Worm (Caenorhabditis elegans) whole organism, L1 larva: ENCODE results near the gene F54F2.6.

Source experiments
- C04F5.9 ChIP-seq: sonication (generic microtip); optimal IDR thresholded peaks from 2 replicates; lab custom pipeline; 2016; ENCODE audit warnings: missing genetic modification characterization, missing compliant biosample characterization
- C16A3.4 ChIP-seq: fragments of 150-350 bp; optimal IDR thresholded peaks from 2 replicates; lab custom pipeline; 2014; ENCODE audit warnings: missing biosample characterization, missing genetic modification characterization
- F16B12.6 ChIP-seq: fragments of 150-350 bp; optimal IDR thresholded peaks from 2 replicates; lab custom pipeline; 2014; ENCODE audit warnings: missing biosample characterization, missing genetic modification characterization
- aha-1 ChIP-seq: fragments of 150-350 bp; optimal IDR thresholded peaks from 2 replicates; lab custom pipeline; 2014; ENCODE audit warnings: missing biosample characterization, missing genetic modification characterization
- alr-1 ChIP-seq: fragments of 200-800 bp; sonication (Bioruptor generic); optimal IDR thresholded peaks from 2 replicates; lab custom pipeline; 2018; ENCODE audit warnings: borderline replicate concordance, mild to moderate bottlenecking, missing genetic modification characterization, missing compliant biosample characterization
- aly-2 ChIP-seq: fragments of 150-350 bp; optimal IDR thresholded peaks from 2 replicates; lab custom pipeline; 2014; ENCODE audit warnings: missing biosample characterization, missing genetic modification characterization
- ama-1 ChIP-seq: fragments of 150-350 bp; optimal IDR thresholded peaks from 2 replicates; lab custom pipeline; 2014
- blmp-1 ChIP-seq: fragments of 150-350 bp; optimal IDR thresholded peaks from 2 replicates; lab custom pipeline; 2014; ENCODE audit warnings: missing biosample characterization, missing genetic modification characterization
- ceh-63 ChIP-seq: fragments of 200-800 bp; sonication (Bioruptor generic); optimal IDR thresholded peaks from 2 replicates; lab custom pipeline; 2018; ENCODE audit warnings: mild to moderate bottlenecking, missing genetic modification characterization, missing compliant biosample characterization
- ces-1 ChIP-seq: fragments of 150-350 bp; optimal IDR thresholded peaks from 2 replicates; lab custom pipeline; 2014; ENCODE audit warnings: missing biosample characterization, missing genetic modification reagents, missing genetic modification characterization
- dpl-1 ChIP-seq, 3 experiments: fragments of 150-350 bp in 2 of 3; sonication (generic microtip) in 1 of 3; optimal IDR thresholded peaks; 2 replicates each; lab custom pipeline; 2014 to 2017; ENCODE audit warnings: missing biosample characterization in 3 of 3, missing genetic modification characterization in 3 of 3, missing genetic modification reagents in 3 of 3
- dsc-1 ChIP-seq: sonication (generic microtip); optimal IDR thresholded peaks from 2 replicates; lab custom pipeline; 2016; ENCODE audit warnings: mild to moderate bottlenecking, missing genetic modification characterization, missing compliant biosample characterization
- efl-1 ChIP-seq, 4 experiments: fragments of 150-350 bp; optimal IDR thresholded peaks in 3 of 4; peaks in 1 of 4; 1 replicate in 1 of 4; 2 replicates in 3 of 4; lab custom pipeline; 2014; ENCODE audit warnings: missing biosample characterization in 2 of 4, missing genetic modification characterization in 2 of 4, missing genetic modification reagents in 2 of 4
- elt-2 ChIP-seq: sonication (generic microtip); optimal IDR thresholded peaks from 2 replicates; lab custom pipeline; 2016; ENCODE audit warnings: missing genetic modification characterization, mild to moderate bottlenecking, inconsistent platforms, missing compliant biosample characterization, missing genetic modification reagents
- ets-5 ChIP-seq: fragments of 200-800 bp; sonication (Bioruptor generic); IDR thresholded peaks from 2 replicates; pipeline ENCODE4 v1.3.6; 2022; ENCODE audit warnings: missing genetic modification characterization, missing compliant biosample characterization
- fkh-4 ChIP-seq: sonication (generic microtip); optimal IDR thresholded peaks from 2 replicates; lab custom pipeline; 2016; ENCODE audit warnings: missing compliant biosample characterization, missing genetic modification characterization, borderline replicate concordance
- jun-1 ChIP-seq: fragments of 150-350 bp; optimal IDR thresholded peaks from 2 replicates; lab custom pipeline; 2014; ENCODE audit warnings: missing biosample characterization, missing genetic modification reagents, missing genetic modification characterization
- lin-13 ChIP-seq: fragments of 150-350 bp; optimal IDR thresholded peaks from 2 replicates; lab custom pipeline; 2014; ENCODE audit warnings: missing biosample characterization, missing genetic modification reagents, missing genetic modification characterization
- lin-35 ChIP-seq, 2 experiments: fragments of 150-350 bp; optimal IDR thresholded peaks; 2 replicates each; lab custom pipeline; 2014; ENCODE audit warnings: missing biosample characterization in 2 of 2, missing genetic modification characterization in 2 of 2, missing genetic modification reagents in 2 of 2
- lin-39 ChIP-seq: fragments of 150-350 bp; optimal IDR thresholded peaks from 2 replicates; lab custom pipeline; 2014; ENCODE audit warnings: missing biosample characterization, missing genetic modification reagents, missing genetic modification characterization
- lir-3 ChIP-seq: sonication (generic microtip); optimal IDR thresholded peaks from 2 replicates; lab custom pipeline; 2016; ENCODE audit warnings: mild to moderate bottlenecking, missing genetic modification characterization, moderate library complexity, missing compliant biosample characterization; ENCODE audit not compliant: poor library complexity
- lsy-2 ChIP-seq, 2 experiments: fragments of 150-350 bp; optimal IDR thresholded peaks; 2 replicates each; lab custom pipeline; 2014; ENCODE audit warnings: missing biosample characterization in 2 of 2, missing genetic modification characterization in 2 of 2
- mab-9 ChIP-seq: fragments of 200-800 bp; sonication (Bioruptor generic); IDR thresholded peaks from 2 replicates; pipeline ENCODE4 v1.3.6; 2022; ENCODE audit warnings: missing genetic modification reagents, missing genetic modification characterization, missing compliant biosample characterization
- mep-1 ChIP-seq: fragments of 150-350 bp; optimal IDR thresholded peaks from 2 replicates; lab custom pipeline; 2014; ENCODE audit warnings: missing biosample characterization, missing genetic modification characterization
- nhr-19 ChIP-seq: fragments of 200-800 bp; sonication (Bioruptor generic); conservative IDR thresholded peaks from 2 replicates; pipeline ENCODE4 v1.3.6; 2022; ENCODE audit warnings: missing genetic modification characterization, missing compliant biosample characterization
- nhr-28 ChIP-seq: fragments of 150-350 bp; optimal IDR thresholded peaks from 2 replicates; lab custom pipeline; 2014; ENCODE audit warnings: missing biosample characterization, missing genetic modification characterization
- nhr-47 ChIP-seq: sonication (generic microtip); optimal IDR thresholded peaks from 2 replicates; lab custom pipeline; 2016; ENCODE audit warnings: mild to moderate bottlenecking, missing genetic modification characterization, moderate library complexity, missing compliant biosample characterization
- nhr-71 ChIP-seq: sonication (generic microtip); optimal IDR thresholded peaks from 2 replicates; lab custom pipeline; 2016; ENCODE audit warnings: mild to moderate bottlenecking, missing genetic modification characterization, moderate library complexity, missing compliant biosample characterization
- nhr-76 ChIP-seq: sonication (generic microtip); optimal IDR thresholded peaks from 2 replicates; lab custom pipeline; 2017; ENCODE audit warnings: missing biosample characterization, missing genetic modification characterization
- nhr-77 ChIP-seq: fragments of 150-350 bp; optimal IDR thresholded peaks from 2 replicates; lab custom pipeline; 2014; ENCODE audit warnings: missing biosample characterization, missing genetic modification characterization
- nhr-84 ChIP-seq: sonication (generic microtip); optimal IDR thresholded peaks from 2 replicates; lab custom pipeline; 2017; ENCODE audit warnings: missing biosample characterization, missing genetic modification characterization
- nhr-85 ChIP-seq: sonication (generic microtip); peaks from one replicate; lab custom pipeline; 2016; ENCODE audit warnings: missing genetic modification characterization, inconsistent platforms, missing compliant biosample characterization
- pag-3 ChIP-seq: sonication (generic microtip); optimal IDR thresholded peaks from 2 replicates; lab custom pipeline; 2017; ENCODE audit warnings: missing genetic modification characterization, mild to moderate bottlenecking, missing compliant biosample characterization, antibody characterized with exemption, borderline replicate concordance; ENCODE audit not compliant: insufficient read depth
- pax-3 ChIP-seq: fragments of 200-800 bp; sonication (Bioruptor generic); optimal IDR thresholded peaks from 2 replicates; lab custom pipeline; 2018; ENCODE audit warnings: mild to moderate bottlenecking, missing genetic modification characterization, moderate library complexity, missing compliant biosample characterization
- pqm-1 ChIP-seq: sonication (generic microtip); optimal IDR thresholded peaks from 3 replicates; lab custom pipeline; 2017; ENCODE audit warnings: missing biosample characterization, missing genetic modification characterization
- rnt-1 ChIP-seq: sonication (generic microtip); optimal IDR thresholded peaks from 2 replicates; lab custom pipeline; 2016; ENCODE audit warnings: mild to moderate bottlenecking, missing genetic modification characterization, moderate library complexity, missing compliant biosample characterization
- snpc-4 ChIP-seq: fragments of 150-350 bp; optimal IDR thresholded peaks from 2 replicates; lab custom pipeline; 2014; ENCODE audit warnings: missing biosample characterization, missing genetic modification characterization
- sox-4 ChIP-seq: sonication (generic microtip); optimal IDR thresholded peaks from 2 replicates; lab custom pipeline; 2016; ENCODE audit warnings: missing genetic modification characterization, missing compliant biosample characterization
- sup-37 ChIP-seq: fragments of 200-800 bp; sonication (Bioruptor generic); optimal IDR thresholded peaks from 2 replicates; lab custom pipeline; 2018; ENCODE audit warnings: mild to moderate bottlenecking, missing genetic modification characterization, missing compliant biosample characterization
- tbx-2 ChIP-seq: sonication (generic microtip); optimal IDR thresholded peaks from 2 replicates; lab custom pipeline; 2016; ENCODE audit warnings: missing genetic modification characterization, missing compliant biosample characterization
- unc-86 ChIP-seq: sonication (generic microtip); optimal IDR thresholded peaks from 2 replicates; lab custom pipeline; 2016; ENCODE audit warnings: missing genetic modification characterization, missing compliant biosample characterization
- zag-1 ChIP-seq: fragments of 150-350 bp; optimal IDR thresholded peaks from 2 replicates; lab custom pipeline; 2014; ENCODE audit warnings: missing biosample characterization, missing genetic modification characterization
- zip-4 ChIP-seq: fragments of 200-800 bp; sonication (Bioruptor generic); optimal IDR thresholded peaks from 2 replicates; lab custom pipeline; 2018; ENCODE audit warnings: mild to moderate bottlenecking, missing genetic modification characterization, moderate library complexity, missing compliant biosample characterization
- ztf-11 ChIP-seq, 2 experiments: sonication (generic microtip); optimal IDR thresholded peaks; 2 replicates each; lab custom pipeline; 2016 to 2017; ENCODE audit warnings: missing genetic modification characterization in 2 of 2, missing biosample characterization in 1 of 2, missing compliant biosample characterization in 1 of 2

Gene F54F2.6

ce11 chrIII:8829245-8829644, 28.7 kb upstream of the F54F2.6 start, which contains the start of gene F44E2.3:
Gene F44E2.3, minus strand, starts transcription at chrIII:8829305.
- no peak for TF ChIP-seq lin-13 (GFP tag; lab: Kevin White, UChicago)
- no peak for TF ChIP-seq dsc-1
- no peak for TF ChIP-seq nhr-28 (tag; lab: Kevin White, UChicago)
- TF ChIP-seq dpl-1 (GFP tag; optimal IDR thresholded peaks at IDR 0.05; lab: Kevin White, UChicago), result peak in 2 of 3 experiments; percentile 18 to 42
- TF ChIP-seq mep-1 (tag; lab: Kevin White, UChicago), result peak; percentile 19
- no peak for TF ChIP-seq ztf-11 (tag; optimal IDR thresholded peaks at IDR 0.05; lab: Kevin White, UChicago)
- no peak for TF ChIP-seq aha-1 (tag; lab: Kevin White, UChicago)
- no peak for TF ChIP-seq alr-1 (tag; lab: Kevin White, UChicago)
- TF ChIP-seq ces-1, result no peak
- peak; percentile 22 to 38 for TF ChIP-seq lin-35 (GFP tag; optimal IDR thresholded peaks at IDR 0.05; lab: Kevin White, UChicago)
- no peak for TF ChIP-seq nhr-47 (tag; lab: Kevin White, UChicago)
- no peak for TF ChIP-seq C16A3.4
- no peak for TF ChIP-seq aly-2
- no peak for TF ChIP-seq ets-5 (GFP tag; lab: Robert Waterston, UW)
- TF ChIP-seq jun-1 (tag; lab: Kevin White, UChicago), result no peak
- TF ChIP-seq nhr-77 (tag; lab: Kevin White, UChicago), result no peak
- peak; percentile 10 for TF ChIP-seq lir-3 (tag; lab: Kevin White, UChicago)
- peak; percentile 28 for TF ChIP-seq efl-1 (optimal IDR thresholded peaks at IDR 0.05; lab: Kevin White, UChicago)
- peak in 1 of 2 experiments; percentile 28 for TF ChIP-seq efl-1 (GFP tag; optimal IDR thresholded peaks at IDR 0.05 in 1 of 2; lab: Kevin White, UChicago)
- peak; percentile 28 for TF ChIP-seq blmp-1
- no peak for TF ChIP-seq nhr-84 (tag; lab: Kevin White, UChicago)
- no peak for TF ChIP-seq nhr-76 (tag; lab: Kevin White, UChicago)
- no peak for TF ChIP-seq mab-9 (GFP tag; lab: Robert Waterston, UW)
- no peak for TF ChIP-seq nhr-85 (tag; lab: Kevin White, UChicago)

- TF ChIP-seq sup-37 (GFP tag; lab: Kevin White, UChicago) (no peak), elt-2 (tag; lab: Kevin White, UChicago) (no peak), alr-1 (tag; lab: Kevin White, UChicago) (no peak), nhr-28 (tag; lab: Kevin White, UChicago) (no peak), zip-4 (GFP tag; lab: Kevin White, UChicago) (no peak), ceh-63 (GFP tag; lab: Kevin White, UChicago) (no peak), pag-3 (tag; lab: Kevin White, UChicago) (no peak), nhr-19 (GFP tag; lab: Robert Waterston, UW) (no peak)
Measured at ce11 chrIII:8827128-8827527, 26.6 kb upstream of the F54F2.6 start, which contains the start of gene F54F2.9. Gene F54F2.9, minus strand, starts transcription at chrIII:8827228.

ce11 chrIII:8824556-8824955, 24.1 kb upstream of the F54F2.6 start:
- TF ChIP-seq tbx-2 (no peak), elt-2 (tag; lab: Kevin White, UChicago) (no peak), fkh-4 (tag; lab: Kevin White, UChicago) (no peak)

ce11 chrIII:8818599-8818998, 18.1 kb upstream of the F54F2.6 start, which contains the start of gene pat-2:
Gene pat-2, plus strand, starts transcription at chrIII:8818899.
- TF ChIP-seq C04F5.9 (tag; lab: Kevin White, UChicago) (no peak), unc-86 (tag; lab: Kevin White, UChicago) (no peak), pax-3 (no peak), F16B12.6 (tag; lab: Kevin White, UChicago) (no peak), lsy-2 (tag; optimal IDR thresholded peaks at IDR 0.05; lab: Kevin White, UChicago) (no peak), rnt-1 (no peak), ama-1 (lab: Kevin White, UChicago) (no peak), lin-39 (tag; lab: Kevin White, UChicago) (no peak), nhr-76 (tag; lab: Kevin White, UChicago) (no peak), sox-4 (tag; lab: Kevin White, UChicago) (no peak), aha-1 (tag; lab: Kevin White, UChicago) (no peak), nhr-19 (GFP tag; lab: Robert Waterston, UW) (no peak), zag-1 (tag; lab: Kevin White, UChicago) (no peak), nhr-71 (tag; lab: Kevin White, UChicago) (no peak), snpc-4 (tag; lab: Kevin White, UChicago) (no peak), pqm-1 (no peak)
